Worm (Caenorhabditis elegans) whole organism, young adult: ENCODE measurements around the gene acr-20.
"Not testable (repeated sequence)": the region's sequence is repeated elsewhere in the genome, so short reads cannot be mapped to it uniquely, and the experiment has no call there.

ENCODE experiments used
- aptf-3 ChIP-seq: fragments of 200-800 bp; sonication (Bioruptor generic); IDR thresholded peaks from 2 replicates; pipeline ENCODE4 v1.3.6; 2022; ENCODE audit warnings: missing genetic modification characterization, missing compliant biosample characterization
- attf-3 ChIP-seq: fragments of 200-800 bp; sonication (Bioruptor generic); conservative IDR thresholded peaks from 2 replicates; pipeline ENCODE4 v1.3.6; 2022; ENCODE audit warnings: missing genetic modification reagents, missing genetic modification characterization, missing compliant biosample characterization
- cebp-2 ChIP-seq: fragments of 200-800 bp; sonication (Bioruptor generic); IDR thresholded peaks from 2 replicates; pipeline ENCODE4 v1.3.6; 2022; ENCODE audit warnings: missing genetic modification characterization, missing compliant biosample characterization
- hsf-1 ChIP-seq: fragments of 200-800 bp; sonication (Bioruptor generic); IDR thresholded peaks from 2 replicates; pipeline ENCODE4 v1.3.6; 2022; ENCODE audit warnings: missing genetic modification reagents, missing genetic modification characterization, missing compliant biosample characterization
- madf-6 ChIP-seq: fragments of 200-800 bp; sonication (Bioruptor generic); IDR thresholded peaks from 2 replicates; pipeline ENCODE4 v1.3.6; 2022; ENCODE audit warnings: missing genetic modification reagents, missing genetic modification characterization, missing compliant biosample characterization
- pbrm-1 ChIP-seq: fragments of 200-800 bp; sonication (Bioruptor generic); IDR thresholded peaks from 2 replicates; pipeline ENCODE4 v1.3.6; 2022; ENCODE audit warnings: missing genetic modification reagents, missing genetic modification characterization, missing compliant biosample characterization
- ztf-26 ChIP-seq: sonication (generic microtip); optimal IDR thresholded peaks from 2 replicates; lab custom pipeline; 2017; ENCODE audit warnings: missing genetic modification characterization, missing compliant biosample characterization

Gene acr-20

DNA sequence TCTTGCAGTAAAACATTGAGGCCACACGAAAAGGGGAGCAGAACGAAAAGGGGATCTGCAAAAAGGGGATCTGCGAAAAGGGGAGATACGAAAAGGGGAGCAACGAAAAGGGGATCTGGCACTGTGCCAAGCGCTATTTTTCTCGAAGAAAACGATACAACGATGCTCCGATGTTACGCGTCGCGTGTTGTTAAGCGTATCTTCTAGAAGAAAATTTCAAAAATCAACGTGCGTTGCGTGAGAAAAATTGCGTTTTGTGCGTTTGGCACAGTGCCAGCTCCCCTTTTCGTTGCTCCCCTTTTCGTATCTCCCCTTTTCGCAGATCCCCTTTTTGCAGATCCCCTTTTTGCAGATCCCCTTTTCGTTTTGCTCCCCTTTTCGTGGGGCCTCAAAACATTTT lies 31.5 kb downstream of the acr-20 start, which contains the start of gene Y54G11A.9:
Y54G11A.9 (minus strand) TSS at position 196 of the 400 bp plus-strand sequence.
- not testable (repeated sequence) for TF ChIP-seq ztf-26; attf-3; hsf-1 (GFP tag; lab: Robert Waterston, UW)

DNA sequence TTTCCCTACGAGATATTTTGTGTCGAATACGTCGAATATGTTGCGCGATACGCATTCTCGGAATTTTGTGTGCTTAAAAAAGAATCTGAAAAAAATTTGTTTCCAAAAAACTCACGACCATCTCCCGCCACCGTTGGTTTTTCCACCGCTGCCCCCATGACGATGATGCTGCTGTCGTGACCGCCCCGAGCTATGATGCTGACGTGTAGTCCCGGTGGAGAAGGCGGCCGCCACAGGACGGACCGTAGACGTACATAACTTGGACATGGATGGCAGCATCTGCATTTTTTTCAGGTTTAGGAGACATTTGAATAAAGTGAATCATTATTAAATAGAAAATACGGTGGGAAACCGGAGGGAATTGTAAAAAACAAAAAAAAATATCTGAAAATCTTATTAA lies 33.5 kb downstream of the acr-20 start, which contains the start of gene ddl-3:
ddl-3 (minus strand) TSS at position 289 of the 400 bp plus-strand sequence.
- 0 out of 2 replicates have a peak, but pooled peaks have one; percentile 34 for TF ChIP-seq pbrm-1 (GFP tag; lab: Robert Waterston, UW)
- 0 out of 2 replicates have a peak, but pooled peaks have one; percentile 21 for TF ChIP-seq madf-6 (GFP tag; lab: Robert Waterston, UW)
- 0 out of 2 replicates have a peak, but pooled peaks have one; percentile 42 for TF ChIP-seq aptf-3 (GFP tag; lab: Robert Waterston, UW)
- 0 out of 2 replicates have a peak, but pooled peaks have one; percentile 70 for TF ChIP-seq cebp-2 (GFP tag; lab: Robert Waterston, UW)
